Fruit fly (Drosophila melanogaster): Measurements from ENCODE around the gene RpS6.

Gene RpS6

DNA sequence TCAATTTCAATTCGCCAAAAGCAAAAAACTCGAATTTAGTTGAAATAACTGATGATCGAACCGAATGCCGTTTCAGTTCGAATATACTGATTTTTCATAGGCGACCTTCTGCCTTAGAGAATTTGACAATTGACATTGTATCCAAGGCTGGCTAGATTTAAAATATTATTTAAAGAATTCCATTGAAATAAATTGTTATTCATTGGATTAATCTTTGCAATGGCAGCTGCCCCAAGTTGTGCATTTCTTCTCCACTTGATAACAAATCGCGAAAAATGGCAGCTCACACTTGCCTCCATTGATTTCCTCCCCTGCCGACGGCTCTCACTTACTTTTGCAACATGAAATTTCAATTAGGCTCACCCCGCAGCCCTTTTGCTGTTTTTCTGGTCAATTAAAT lies 47.0 kb downstream of the RpS6 start, which contains the start of gene CG10920:
Gene CG10920 (minus strand): TSS at position 101 of the 400 bp plus-strand sequence.
- TF ChIP-seq CG1620 (GFP tag; optimal IDR thresholded peaks at IDR 0.05): no peak
- no peak for TF ChIP-seq toe (GFP tag; optimal IDR thresholded peaks at IDR 0.05)
- TF ChIP-seq CG5204 (GFP tag; optimal IDR thresholded peaks at IDR 0.05): no peak
- TF ChIP-seq Crg-1 (GFP tag; optimal IDR thresholded peaks at IDR 0.05): no peak
- TF ChIP-seq bab1 (GFP tag; optimal IDR thresholded peaks at IDR 0.05): no peak
- no peak for TF ChIP-seq CG33017 (tag; optimal IDR thresholded peaks at IDR 0.05)
- no peak for TF ChIP-seq CG14711 (tag; optimal IDR thresholded peaks at IDR 0.05)
- no peak for TF ChIP-seq Hr96 (GFP tag; optimal IDR thresholded peaks at IDR 0.05)
- TF ChIP-seq Clk (GFP tag; optimal IDR thresholded peaks at IDR 0.05): no peak
- TF ChIP-seq CG11617 (GFP tag; optimal IDR thresholded peaks at IDR 0.05): no peak
- TF ChIP-seq Mnt (GFP tag; optimal IDR thresholded peaks at IDR 0.05): no peak
- TF ChIP-seq CG7045 (GFP tag; optimal IDR thresholded peaks at IDR 0.05): no peak
- no peak for TF ChIP-seq CG7101 (tag; optimal IDR thresholded peaks at IDR 0.05)
- TF ChIP-seq cnc (optimal IDR thresholded peaks at IDR 0.05): no peak
- no peak for TF ChIP-seq ovo (GFP tag; optimal IDR thresholded peaks at IDR 0.05)
